Worm (Caenorhabditis elegans) whole organism, young adult: ENCODE measurements around the gene str-233.

Experiments
- F23B12.7 ChIP-seq: sonication (generic microtip); optimal IDR thresholded peaks from 2 replicates; lab custom pipeline; 2017; ENCODE audit warnings: missing genetic modification characterization, mild to moderate bottlenecking, missing compliant biosample characterization, antibody characterized with exemption, moderate library complexity; ENCODE audit not compliant: insufficient read depth
- F39B2.1 ChIP-seq: fragments of 200-800 bp; sonication (Bioruptor generic); IDR thresholded peaks from 2 replicates; pipeline ENCODE4 v1.3.6; 2022; ENCODE audit warnings: missing genetic modification reagents, missing genetic modification characterization, missing compliant biosample characterization
- F55B11.4 ChIP-seq: sonication (generic microtip); optimal IDR thresholded peaks from 2 replicates; lab custom pipeline; 2016; ENCODE audit warnings: missing compliant biosample characterization, missing genetic modification characterization, borderline replicate concordance; ENCODE audit not compliant: insufficient read depth
- Y53F4B.3 ChIP-seq: fragments of 200-800 bp; sonication (Bioruptor generic); IDR thresholded peaks from 2 replicates; pipeline ENCODE4 v1.3.6; 2022; ENCODE audit warnings: missing genetic modification reagents, missing genetic modification characterization, missing compliant biosample characterization
- athp-1 ChIP-seq: sonication (generic microtip); optimal IDR thresholded peaks from 2 replicates; lab custom pipeline; 2017; ENCODE audit warnings: mild to moderate bottlenecking, missing genetic modification characterization, missing compliant biosample characterization
- ccch-3 ChIP-seq: fragments of 200-800 bp; sonication (Bioruptor generic); optimal IDR thresholded peaks from 2 replicates; lab custom pipeline; 2018; ENCODE audit warnings: mild to moderate bottlenecking, missing genetic modification characterization, missing compliant biosample characterization
- dox-1 ChIP-seq: fragments of 200-800 bp; sonication (Bioruptor generic); IDR thresholded peaks from 2 replicates; pipeline ENCODE4 v1.3.6; 2022; ENCODE audit warnings: missing genetic modification reagents, missing genetic modification characterization, missing compliant biosample characterization
- egrh-3 ChIP-seq: fragments of 200-800 bp; sonication (Bioruptor generic); IDR thresholded peaks from 2 replicates; pipeline ENCODE4 v1.3.6; 2022; ENCODE audit warnings: missing genetic modification reagents, missing genetic modification characterization, missing compliant biosample characterization
- gei-17 ChIP-seq: fragments of 200-800 bp; sonication (Bioruptor generic); optimal IDR thresholded peaks from 2 replicates; lab custom pipeline; 2018; ENCODE audit warnings: mild to moderate bottlenecking, missing genetic modification characterization, missing compliant biosample characterization
- let-526 ChIP-seq: fragments of 200-800 bp; sonication (Bioruptor generic); IDR thresholded peaks from 2 replicates; pipeline ENCODE4 v1.3.6; 2022; ENCODE audit warnings: missing genetic modification reagents, missing genetic modification characterization, missing compliant biosample characterization
- nfya-1 ChIP-seq: sonication (generic microtip); optimal IDR thresholded peaks from 2 replicates; lab custom pipeline; 2017; ENCODE audit warnings: antibody characterized with exemption, missing compliant biosample characterization, missing genetic modification characterization, borderline replicate concordance; ENCODE audit not compliant: insufficient read depth
- rec-8 ChIP-seq, 2 experiments: sonication (generic microtip); optimal IDR thresholded peaks; 2 replicates each; lab custom pipeline; 2016; ENCODE audit warnings: mild to moderate bottlenecking in 2 of 2, missing genetic modification characterization in 2 of 2, missing genetic modification reagents in 2 of 2, missing genotype in 2 of 2, missing biosample characterization in 1 of 2, missing compliant biosample characterization in 1 of 2, moderate library complexity in 1 of 2
- sea-2 ChIP-seq: fragments of 200-800 bp; sonication (Bioruptor generic); IDR thresholded peaks from 2 replicates; pipeline ENCODE4 v1.3.6; 2022; ENCODE audit warnings: missing genetic modification characterization, missing compliant biosample characterization
- snpc-4 ChIP-seq, 5 experiments: fragments of 150-350 bp in 1 of 5; sonication (generic microtip) in 4 of 5; optimal IDR thresholded peaks; 2 replicates each; lab custom pipeline; 2014 to 2018; ENCODE audit warnings: missing genetic modification characterization in 5 of 5, missing biosample characterization in 3 of 5, antibody characterized with exemption in 2 of 5, mild to moderate bottlenecking in 2 of 5, missing compliant biosample characterization in 2 of 5, missing genotype in 2 of 5, moderate library complexity in 2 of 5, missing genetic modification reagents in 1 of 5

DNA sequence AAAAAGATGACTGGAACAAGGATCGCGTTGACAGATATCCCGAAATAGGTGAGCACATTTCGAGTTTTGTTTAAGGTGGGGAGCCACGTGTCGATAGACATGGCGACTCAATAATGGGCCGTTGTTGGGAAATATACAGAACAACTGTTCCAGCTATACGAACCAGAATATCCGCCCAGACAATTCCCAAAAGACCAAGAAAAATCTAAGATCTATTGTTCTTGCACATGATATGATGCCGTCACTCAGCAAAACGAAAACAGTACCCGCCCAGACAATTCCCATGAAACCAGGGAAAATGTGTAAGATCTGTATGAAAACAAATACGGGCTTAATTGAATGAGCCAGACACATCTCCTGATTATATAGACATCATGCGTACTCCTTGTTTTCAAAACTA, 2.0 kb downstream of the str-233 start, which contains the start of gene str-231:
- TF ChIP-seq F23B12.7 (tag; lab: Kevin White, UChicago) (no peak), dox-1 (no peak), snpc-4 (GFP tag; optimal IDR thresholded peaks at IDR 0.05; lab: Kevin White, UChicago) (no peak), snpc-4 (tag; optimal IDR thresholded peaks at IDR 0.05; lab: Kevin White, UChicago) (no peak), sea-2 (GFP tag; lab: Robert Waterston, UW) (no peak), egrh-3 (GFP tag; lab: Robert Waterston, UW) (no peak), rec-8 (tag; optimal IDR thresholded peaks at IDR 0.05; lab: Kevin White, UChicago) (no peak), Y53F4B.3 (no peak), F55B11.4 (tag; lab: Kevin White, UChicago) (no peak), athp-1 (tag; lab: Kevin White, UChicago) (no peak), ccch-3 (GFP tag; lab: Kevin White, UChicago) (no peak), nfya-1 (tag; lab: Kevin White, UChicago) (no peak), F39B2.1 (GFP tag; lab: Robert Waterston, UW) (no peak), gei-17 (no peak), let-526 (GFP tag; lab: Robert Waterston, UW) (no peak)
